Worm (Caenorhabditis elegans) whole organism, mixed stage, embryonic: ENCODE results near the gene C25E10.16.

Source experiments
- M03D4.4 ChIP-seq: sonication (generic microtip); optimal IDR thresholded peaks from 2 replicates; lab custom pipeline; 2017; ENCODE audit warnings: mild to moderate bottlenecking, missing genetic modification characterization, missing compliant biosample characterization
- blmp-1 ChIP-seq: fragments of 150-350 bp; optimal IDR thresholded peaks from 2 replicates; lab custom pipeline; 2014; ENCODE audit warnings: missing biosample characterization, missing genetic modification characterization
- ceh-39 ChIP-seq: fragments of 150-350 bp; optimal IDR thresholded peaks from 2 replicates; lab custom pipeline; 2014; ENCODE audit warnings: missing biosample characterization, missing genetic modification characterization
- ceh-43 ChIP-seq: fragments of 200-800 bp; sonication (Bioruptor generic); optimal IDR thresholded peaks from 2 replicates; lab custom pipeline; 2018; ENCODE audit warnings: mild to moderate bottlenecking, missing genetic modification characterization, moderate library complexity, missing compliant biosample characterization
- ceh-83 ChIP-seq: fragments of 200-800 bp; sonication (Bioruptor generic); optimal IDR thresholded peaks from 2 replicates; lab custom pipeline; 2018; ENCODE audit warnings: mild to moderate bottlenecking, missing genetic modification characterization, missing compliant biosample characterization
- ces-1 ChIP-seq: fragments of 150-350 bp; optimal IDR thresholded peaks from 2 replicates; lab custom pipeline; 2014; ENCODE audit warnings: missing biosample characterization, missing genetic modification reagents, missing genetic modification characterization
- cnd-1 ChIP-seq: fragments of 200-800 bp; sonication (Bioruptor generic); optimal IDR thresholded peaks from 2 replicates; lab custom pipeline; 2018; ENCODE audit warnings: mild to moderate bottlenecking, missing genetic modification characterization, missing compliant biosample characterization
- drap-1 ChIP-seq: fragments of 200-800 bp; sonication (Bioruptor generic); optimal IDR thresholded peaks from 3 replicates; lab custom pipeline; 2018; ENCODE audit warnings: mild to moderate bottlenecking, missing genetic modification characterization, missing compliant biosample characterization
- elt-1 ChIP-seq: sonication (generic microtip); optimal IDR thresholded peaks from 2 replicates; lab custom pipeline; 2017; ENCODE audit warnings: missing genetic modification characterization, mild to moderate bottlenecking, missing compliant biosample characterization, antibody characterized with exemption, moderate library complexity, borderline replicate concordance; ENCODE audit not compliant: insufficient read depth
- elt-3 ChIP-seq: fragments of 150-350 bp; optimal IDR thresholded peaks from 2 replicates; lab custom pipeline; 2014; ENCODE audit warnings: missing biosample characterization, missing genetic modification characterization
- flh-1 ChIP-seq: fragments of 200-800 bp; sonication (Bioruptor generic); optimal IDR thresholded peaks from 2 replicates; lab custom pipeline; 2018; ENCODE audit warnings: mild to moderate bottlenecking, missing genetic modification characterization, moderate library complexity, missing compliant biosample characterization
- ham-2 ChIP-seq: fragments of 200-800 bp; sonication (Bioruptor generic); optimal IDR thresholded peaks from 2 replicates; lab custom pipeline; 2018; ENCODE audit warnings: mild to moderate bottlenecking, missing genetic modification characterization, missing compliant biosample characterization
- hlh-1 ChIP-seq: fragments of 150-350 bp; optimal IDR thresholded peaks from 2 replicates; lab custom pipeline; 2014; ENCODE audit warnings: missing biosample characterization, missing genetic modification reagents, missing genetic modification characterization
- lin-13 ChIP-seq: fragments of 150-350 bp; optimal IDR thresholded peaks from 2 replicates; lab custom pipeline; 2014; ENCODE audit warnings: missing biosample characterization, missing genetic modification characterization
- lin-32 ChIP-seq: fragments of 200-800 bp; sonication (Bioruptor generic); optimal IDR thresholded peaks from 2 replicates; lab custom pipeline; 2018; ENCODE audit warnings: mild to moderate bottlenecking, missing genetic modification characterization, missing compliant biosample characterization
- lsy-2 ChIP-seq: fragments of 150-350 bp; optimal IDR thresholded peaks from 2 replicates; lab custom pipeline; 2014; ENCODE audit warnings: missing biosample characterization, missing genetic modification characterization
- mab-5 ChIP-seq: fragments of 150-350 bp; optimal IDR thresholded peaks from 2 replicates; lab custom pipeline; 2014; ENCODE audit warnings: missing biosample characterization, missing genetic modification characterization
- mep-1 ChIP-seq: fragments of 150-350 bp; optimal IDR thresholded peaks from 2 replicates; lab custom pipeline; 2017; ENCODE audit warnings: missing biosample characterization, missing genetic modification reagents, missing genetic modification characterization, inconsistent platforms
- nhr-12 ChIP-seq: fragments of 150-350 bp; optimal IDR thresholded peaks from 2 replicates; lab custom pipeline; 2014; ENCODE audit warnings: missing biosample characterization, missing genetic modification characterization
- nhr-2 ChIP-seq: fragments of 150-350 bp; optimal IDR thresholded peaks from 2 replicates; lab custom pipeline; 2014; ENCODE audit warnings: missing biosample characterization, missing genetic modification characterization
- nhr-237 ChIP-seq: fragments of 150-350 bp; optimal IDR thresholded peaks from 2 replicates; lab custom pipeline; 2014; ENCODE audit warnings: missing biosample characterization, missing genetic modification characterization
- nhr-28 ChIP-seq: fragments of 150-350 bp; optimal IDR thresholded peaks from 2 replicates; lab custom pipeline; 2014; ENCODE audit warnings: missing biosample characterization, missing genetic modification characterization
- nhr-76 ChIP-seq: sonication (generic microtip); optimal IDR thresholded peaks from 2 replicates; lab custom pipeline; 2017; ENCODE audit warnings: missing biosample characterization, missing genetic modification characterization
- pha-4 ChIP-seq: fragments of 150-350 bp; optimal IDR thresholded peaks from 2 replicates; lab custom pipeline; 2018; ENCODE audit warnings: missing biosample characterization, missing genetic modification reagents, missing genetic modification characterization
- sem-2 ChIP-seq: fragments of 200-800 bp; sonication (Bioruptor generic); optimal IDR thresholded peaks from 2 replicates; lab custom pipeline; 2018; ENCODE audit warnings: mild to moderate bottlenecking, missing genetic modification characterization, missing compliant biosample characterization
- snpc-4 ChIP-seq: fragments of 150-350 bp; optimal IDR thresholded peaks from 2 replicates; lab custom pipeline; 2014; ENCODE audit warnings: missing biosample characterization, missing genetic modification characterization
- sptf-1 ChIP-seq: sonication (generic microtip); optimal IDR thresholded peaks from 2 replicates; lab custom pipeline; 2017; ENCODE audit warnings: mild to moderate bottlenecking, missing genetic modification characterization, moderate library complexity, missing compliant biosample characterization
- tbx-8 ChIP-seq: fragments of 200-800 bp; sonication (Bioruptor generic); optimal IDR thresholded peaks from 2 replicates; lab custom pipeline; 2018; ENCODE audit warnings: mild to moderate bottlenecking, missing genetic modification characterization, moderate library complexity, missing compliant biosample characterization
- unc-120 ChIP-seq: sonication (generic microtip); optimal IDR thresholded peaks from 2 replicates; lab custom pipeline; 2017; ENCODE audit warnings: missing genetic modification characterization, missing compliant biosample characterization; ENCODE audit not compliant: poor library complexity, severe bottlenecking
- unc-39 ChIP-seq: fragments of 150-350 bp; optimal IDR thresholded peaks from 2 replicates; lab custom pipeline; 2014; ENCODE audit warnings: missing biosample characterization, missing genetic modification characterization
- unc-62 ChIP-seq: fragments of 150-350 bp; optimal IDR thresholded peaks from 2 replicates; lab custom pipeline; 2014; ENCODE audit warnings: missing biosample characterization, missing genetic modification reagents, missing genetic modification characterization
- zip-8 ChIP-seq: fragments of 150-350 bp; optimal IDR thresholded peaks from 2 replicates; lab custom pipeline; 2014; ENCODE audit warnings: missing biosample characterization, missing genetic modification characterization
- ztf-11 ChIP-seq: fragments of 150-350 bp; optimal IDR thresholded peaks from 2 replicates; lab custom pipeline; 2014; ENCODE audit warnings: missing biosample characterization, missing genetic modification characterization

C25E10.16 gene

ce11 chrV:9053235-9053634, 6.1 kb downstream of the C25E10.16 start:
- TF ChIP-seq zip-8 (no peak), ceh-43 (GFP tag; lab: Kevin White, UChicago) (no peak), unc-62 (GFP tag; lab: Kevin White, UChicago) (no peak), nhr-28 (tag; lab: Kevin White, UChicago) (no peak), M03D4.4 (no peak), lin-13 (tag; lab: Kevin White, UChicago) (no peak), ztf-11 (tag; lab: Kevin White, UChicago) (no peak), tbx-8 (no peak), ceh-39 (tag; lab: Kevin White, UChicago) (no peak), drap-1 (GFP tag; lab: Kevin White, UChicago) (no peak), mab-5 (no peak), cnd-1 (tag; lab: Kevin White, UChicago) (no peak), lsy-2 (tag; lab: Kevin White, UChicago) (no peak), elt-3 (tag; lab: Kevin White, UChicago) (no peak), ham-2 (GFP tag; lab: Kevin White, UChicago) (no peak), pha-4 (tag; lab: Kevin White, UChicago) (no peak), sem-2 (GFP tag; lab: Kevin White, UChicago) (no peak), sptf-1 (tag; lab: Kevin White, UChicago) (no peak)

- TF ChIP-seq sptf-1 (tag; lab: Kevin White, UChicago) (no peak), lsy-2 (tag; lab: Kevin White, UChicago) (no peak), lin-32 (GFP tag; lab: Kevin White, UChicago) (no peak), flh-1 (GFP tag; lab: Kevin White, UChicago) (no peak), elt-1 (no peak), pha-4 (tag; lab: Kevin White, UChicago) (no peak), ceh-43 (GFP tag; lab: Kevin White, UChicago) (no peak), tbx-8 (no peak), nhr-12 (no peak), nhr-76 (tag; lab: Kevin White, UChicago) (no peak), ztf-11 (tag; lab: Kevin White, UChicago) (no peak), nhr-237 (tag; lab: Kevin White, UChicago) (no peak), snpc-4 (tag; lab: Kevin White, UChicago) (no peak), sem-2 (GFP tag; lab: Kevin White, UChicago) (no peak), hlh-1 (tag; lab: Kevin White, UChicago) (no peak)
- TF ChIP-seq, all 35 proteins: peak for 0
Measured at ce11 chrV:9051100-9051499, 8.3 kb downstream of the C25E10.16 start, which contains the start of gene C25E10.7. C25E10.7 (minus strand) TSS chrV:9051200.

ce11 chrV:9049271-9049670, 10.1 kb downstream of the C25E10.16 start:
- TF ChIP-seq ceh-83 (GFP tag; lab: Kevin White, UChicago) (no peak), blmp-1 (tag; lab: Kevin White, UChicago) (no peak), sptf-1 (tag; lab: Kevin White, UChicago) (no peak), nhr-76 (tag; lab: Kevin White, UChicago) (no peak), lin-13 (tag; lab: Kevin White, UChicago) (no peak), nhr-12 (no peak), hlh-1 (tag; lab: Kevin White, UChicago) (no peak), drap-1 (GFP tag; lab: Kevin White, UChicago) (no peak), nhr-237 (tag; lab: Kevin White, UChicago) (no peak), elt-1 (no peak), ceh-43 (GFP tag; lab: Kevin White, UChicago) (no peak), elt-3 (tag; lab: Kevin White, UChicago) (no peak), zip-8 (no peak)

ce11 chrV:9047555-9048049, 11.8 kb downstream of the C25E10.16 start, which contains the start of gene C25E10.17:
C25E10.17 (minus strand) TSS chrV:9047605.
- TF ChIP-seq ces-1 (no peak), unc-120 (tag; lab: Kevin White, UChicago) (no peak), nhr-28 (tag; lab: Kevin White, UChicago) (no peak), snpc-4 (tag; lab: Kevin White, UChicago) (no peak), elt-3 (tag; lab: Kevin White, UChicago) (no peak), unc-39 (tag; lab: Kevin White, UChicago) (no peak), lin-13 (tag; lab: Kevin White, UChicago) (no peak), nhr-12 (no peak), nhr-2 (tag; lab: Kevin White, UChicago) (no peak), lsy-2 (tag; lab: Kevin White, UChicago) (no peak), M03D4.4 (no peak), zip-8 (no peak), mep-1 (tag; lab: Kevin White, UChicago) (no peak)
